Worm (Caenorhabditis elegans) whole organism, young adult: ENCODE data around the gene szy-4.

Source experiments
- B0035.1 ChIP-seq: sonication (generic microtip); optimal IDR thresholded peaks from 2 replicates; lab custom pipeline; 2016; ENCODE audit warnings: missing genetic modification characterization, mild to moderate bottlenecking, missing compliant biosample characterization, missing genotype, missing genetic modification reagents
- D2030.7 ChIP-seq: fragments of 200-800 bp; sonication (Bioruptor generic); IDR thresholded peaks from 2 replicates; pipeline ENCODE4 v1.3.6; 2022; ENCODE audit warnings: missing genetic modification reagents, missing genetic modification characterization, missing compliant biosample characterization
- Y53F4B.3 ChIP-seq: fragments of 200-800 bp; sonication (Bioruptor generic); IDR thresholded peaks from 2 replicates; pipeline ENCODE4 v1.3.6; 2022; ENCODE audit warnings: missing genetic modification reagents, missing genetic modification characterization, missing compliant biosample characterization
- dpl-1 ChIP-seq: fragments of 150-350 bp; optimal IDR thresholded peaks from 2 replicates; lab custom pipeline; 2014; ENCODE audit warnings: missing biosample characterization, missing genetic modification reagents, missing genetic modification characterization
- efl-1 ChIP-seq: fragments of 150-350 bp; optimal IDR thresholded peaks from 2 replicates; lab custom pipeline; 2014; ENCODE audit warnings: missing biosample characterization, missing genetic modification reagents, missing genetic modification characterization
- ets-4 ChIP-seq: fragments of 200-800 bp; sonication (Bioruptor generic); optimal IDR thresholded peaks from 2 replicates; lab custom pipeline; 2018; ENCODE audit warnings: mild to moderate bottlenecking, missing genetic modification characterization, missing compliant biosample characterization
- lin-35 ChIP-seq, 3 experiments: fragments of 150-350 bp in 2 of 3; sonication (generic microtip) in 1 of 3; optimal IDR thresholded peaks; 2 replicates each; lab custom pipeline; 2014 to 2018; ENCODE audit warnings: missing biosample characterization in 3 of 3, missing genetic modification characterization in 3 of 3, missing genetic modification reagents in 3 of 3
- lsy-27 ChIP-seq: sonication (generic microtip); optimal IDR thresholded peaks from 2 replicates; lab custom pipeline; 2017; ENCODE audit warnings: missing genetic modification characterization, mild to moderate bottlenecking, missing compliant biosample characterization, antibody characterized with exemption, missing genotype, borderline replicate concordance; ENCODE audit not compliant: insufficient read depth
- nfya-1 ChIP-seq: sonication (generic microtip); optimal IDR thresholded peaks from 2 replicates; lab custom pipeline; 2017; ENCODE audit warnings: antibody characterized with exemption, missing compliant biosample characterization, missing genetic modification characterization, borderline replicate concordance; ENCODE audit not compliant: insufficient read depth
- unc-62 ChIP-seq: fragments of 150-350 bp; optimal IDR thresholded peaks from 2 replicates; lab custom pipeline; 2014; ENCODE audit warnings: missing biosample characterization, missing genetic modification reagents, missing genetic modification characterization
- xnd-1 ChIP-seq: sonication (generic microtip); optimal IDR thresholded peaks from 2 replicates; lab custom pipeline; 2016; ENCODE audit warnings: missing genotype, missing genetic modification reagents, missing genetic modification characterization, missing compliant biosample characterization

DNA sequence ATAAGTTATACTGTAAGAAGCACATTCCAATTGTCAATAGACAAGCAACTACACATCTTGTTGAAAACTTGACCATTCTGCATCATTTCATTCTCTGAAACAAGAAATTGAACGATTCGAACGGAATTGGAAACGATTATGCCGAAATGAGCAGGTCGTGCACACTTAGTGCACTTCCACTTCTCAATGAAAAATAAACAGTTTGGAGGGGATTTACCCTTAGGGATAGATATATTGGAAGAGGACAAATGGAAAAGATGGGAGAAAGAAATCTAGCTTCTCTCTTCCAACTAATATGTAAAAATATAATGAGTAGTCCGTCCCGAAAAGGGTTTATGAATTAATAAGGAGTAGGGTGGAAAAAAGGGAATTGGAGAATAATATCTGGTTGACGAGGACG lies 29.3 kb upstream of the szy-4 start, which contains the start of gene hst-3.1:
- TF ChIP-seq Y53F4B.3 (GFP tag; lab: Robert Waterston, UW) (no peak), lin-35 (GFP tag; optimal IDR thresholded peaks at IDR 0.05; lab: Kevin White, UChicago) (no peak), dpl-1 (no peak), unc-62 (GFP tag; lab: Kevin White, UChicago) (no peak), lsy-27 (tag; lab: Kevin White, UChicago) (no peak), xnd-1 (tag; lab: Kevin White, UChicago) (no peak), B0035.1 (tag; lab: Kevin White, UChicago) (no peak), nfya-1 (no peak), ets-4 (GFP tag; lab: Kevin White, UChicago) (no peak), efl-1 (GFP tag; lab: Kevin White, UChicago) (no peak), D2030.7 (GFP tag; lab: Robert Waterston, UW) (no peak)
